Worm (Caenorhabditis elegans): Measurements from ENCODE around the gene clec-24.

DNA sequence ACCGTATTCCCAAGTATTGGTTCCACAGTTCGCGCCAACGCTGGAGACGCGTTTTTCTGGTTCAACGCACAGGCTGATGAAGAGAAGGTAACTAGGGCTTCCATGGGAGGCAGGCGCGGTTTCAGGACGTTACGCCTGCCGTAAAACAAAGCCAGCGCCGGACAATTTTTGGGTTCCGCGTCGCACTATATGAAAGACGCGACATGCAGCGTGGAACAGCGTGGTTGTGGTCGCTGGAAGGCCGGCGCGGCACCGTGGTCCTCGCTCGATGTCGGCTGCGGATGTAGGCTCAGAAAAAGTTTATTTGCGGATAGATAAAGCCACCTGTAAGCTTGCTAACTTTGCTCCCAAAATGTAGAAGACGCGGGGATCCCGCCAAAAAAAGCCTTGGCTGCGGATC is 23.4 kb upstream of the clec-24 start:
- TF ChIP-seq flt-1 (GFP tag; IDR thresholded peaks at IDR 0.05) (no peak), pes-1 (GFP tag; IDR thresholded peaks at IDR 0.05) (no peak)
